Fruit fly (Drosophila melanogaster): ENCODE measurements around the gene CG1273.
A peak's percentile ranks its signal among the peaks of the same experiment; 100 is the strongest.

CG1273 gene

DNA sequence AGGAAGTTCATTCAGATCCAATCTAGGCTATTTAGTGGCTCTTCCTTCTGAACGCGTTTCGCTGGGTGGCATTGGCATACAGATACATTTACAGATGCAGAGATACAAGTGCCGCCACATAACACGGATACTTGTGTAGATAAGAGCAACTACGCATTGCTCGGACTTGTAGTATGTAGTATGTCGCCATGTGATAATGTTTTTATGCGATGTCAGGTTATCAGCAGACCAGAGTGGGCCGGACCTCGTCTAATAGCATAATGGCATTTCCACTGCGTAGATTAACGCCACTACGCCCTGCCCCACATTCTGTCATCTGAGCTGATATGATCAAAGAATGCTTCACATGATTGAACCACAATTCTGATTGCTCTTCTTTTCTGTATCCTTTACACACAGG lies 41.7 kb upstream of the CG1273 start:
- TF ChIP-seq tai (GFP tag; optimal IDR thresholded peaks at IDR 0.05) (no peak), OdsH (GFP tag; optimal IDR thresholded peaks at IDR 0.05) (no peak), Sp1 (GFP tag; optimal IDR thresholded peaks at IDR 0.05) (no peak), Abd-B (GFP tag; optimal IDR thresholded peaks at IDR 0.05) (no peak), sage (GFP tag; optimal IDR thresholded peaks at IDR 0.05) (no peak), lola (GFP tag; optimal IDR thresholded peaks at IDR 0.05) (no peak), CG32264 (GFP tag; optimal IDR thresholded peaks at IDR 0.05) (no peak), br (GFP tag; optimal IDR thresholded peaks at IDR 0.05) (no peak), CrebA (GFP tag; optimal IDR thresholded peaks at IDR 0.05; ENCODE audit: borderline replicate concordance) (no peak)

- no peak for TF ChIP-seq jim (GFP tag; optimal IDR thresholded peaks at IDR 0.05)
- no peak for TF ChIP-seq CrebA (GFP tag; optimal IDR thresholded peaks at IDR 0.05; ENCODE audit: borderline replicate concordance)
- TF ChIP-seq fru (GFP tag; optimal IDR thresholded peaks at IDR 0.05): no peak
- no peak for TF ChIP-seq Vsx2 (GFP tag; optimal IDR thresholded peaks at IDR 0.05; ENCODE audit: partially characterized antibody)
- TF ChIP-seq Hr78 (GFP tag; optimal IDR thresholded peaks at IDR 0.05): no peak
- no peak for TF ChIP-seq br (GFP tag; optimal IDR thresholded peaks at IDR 0.05)
- TF ChIP-seq dl (GFP tag; optimal IDR thresholded peaks at IDR 0.05; ENCODE audit: insufficient read depth in 1 of 2, partially characterized antibody in 2 of 2): no peak
- peak; percentile 6 for TF ChIP-seq Hnf4 (GFP tag; optimal IDR thresholded peaks at IDR 0.05)
- no peak for TF ChIP-seq brk (GFP tag; optimal IDR thresholded peaks at IDR 0.05)
- TF ChIP-seq Rel (GFP tag; optimal IDR thresholded peaks at IDR 0.05): no peak
- peak; percentile 46 for TF ChIP-seq Rel (tag; optimal IDR thresholded peaks at IDR 0.05)
These were observed 37.7 kb upstream of the CG1273 start for dm6 chr3L:4225647-4226470.

- no peak for TF ChIP-seq Rel (GFP tag; optimal IDR thresholded peaks at IDR 0.05)
- peak; percentile 58 for TF ChIP-seq Rel (tag; optimal IDR thresholded peaks at IDR 0.05)
- peak; percentile 40 for TF ChIP-seq Hnf4 (GFP tag; optimal IDR thresholded peaks at IDR 0.05)
- TF ChIP-seq foxo (GFP tag; optimal IDR thresholded peaks at IDR 0.05): peak in 1 of 2 experiments; percentile 47
- TF ChIP-seq OdsH (GFP tag; optimal IDR thresholded peaks at IDR 0.05): no peak
- no peak for TF ChIP-seq pan (optimal IDR thresholded peaks at IDR 0.05)
- TF ChIP-seq jim (GFP tag; optimal IDR thresholded peaks at IDR 0.05): no peak
- TF ChIP-seq dl (GFP tag; optimal IDR thresholded peaks at IDR 0.05; ENCODE audit: insufficient read depth in 1 of 2, partially characterized antibody in 2 of 2): peak in 1 of 2 experiments; percentile 14
- no peak for TF ChIP-seq Abd-B (GFP tag; optimal IDR thresholded peaks at IDR 0.05)
- peak; percentile 31 for TF ChIP-seq h (GFP tag; optimal IDR thresholded peaks at IDR 0.05)
- TF ChIP-seq Hr83 (GFP tag; optimal IDR thresholded peaks at IDR 0.05; ENCODE audit: poor library complexity, severe bottlenecking): peak; percentile 28
- peak; percentile 33 for TF ChIP-seq N (GFP tag; optimal IDR thresholded peaks at IDR 0.05)
- TF ChIP-seq brk (GFP tag; optimal IDR thresholded peaks at IDR 0.05): no peak
- TF ChIP-seq CrebA (GFP tag; optimal IDR thresholded peaks at IDR 0.05; ENCODE audit: borderline replicate concordance): no peak
- TF ChIP-seq woc (GFP tag; optimal IDR thresholded peaks at IDR 0.05): no peak
- TF ChIP-seq dsf (GFP tag; optimal IDR thresholded peaks at IDR 0.05; ENCODE audit: borderline replicate concordance): no peak
- no peak for TF ChIP-seq sage (GFP tag; optimal IDR thresholded peaks at IDR 0.05)
- no peak for TF ChIP-seq lola (GFP tag; optimal IDR thresholded peaks at IDR 0.05)
- TF ChIP-seq Mio (GFP tag; optimal IDR thresholded peaks at IDR 0.05): no peak
- TF ChIP-seq Sp1 (GFP tag; optimal IDR thresholded peaks at IDR 0.05): no peak
- no peak for TF ChIP-seq psq (GFP tag; optimal IDR thresholded peaks at IDR 0.05)
- no peak for TF ChIP-seq Dfd (GFP tag; optimal IDR thresholded peaks at IDR 0.05)
- peak; percentile 38 for TF ChIP-seq fru (GFP tag; optimal IDR thresholded peaks at IDR 0.05)
- peak; percentile 26 for TF ChIP-seq rgr (GFP tag; optimal IDR thresholded peaks at IDR 0.05)
- peak; percentile 13 for TF ChIP-seq dmrt93B (GFP tag; optimal IDR thresholded peaks at IDR 0.05)
- TF ChIP-seq Dif (GFP tag; optimal IDR thresholded peaks at IDR 0.05; ENCODE audit: partially characterized antibody): peak; percentile 25
- no peak for TF ChIP-seq Vsx2 (GFP tag; optimal IDR thresholded peaks at IDR 0.05; ENCODE audit: partially characterized antibody)
These were observed 36.4 kb upstream of the CG1273 start, which contains the start of gene CG46460 for dm6 chr3L:4227164-4227563. CG46460 (minus strand) TSS chr3L:4227302.
